Worm (Caenorhabditis elegans): ENCODE measurements around the gene C01G6.9.

- TF ChIP-seq lin-13 (tag; optimal IDR thresholded peaks at IDR 0.05) (no peak), pha-4 (tag; optimal IDR thresholded peaks at IDR 0.05) (no peak), cnd-1 (tag; optimal IDR thresholded peaks at IDR 0.05) (no peak), mls-2 (tag; optimal IDR thresholded peaks at IDR 0.05) (no peak), elt-3 (tag; optimal IDR thresholded peaks at IDR 0.05) (no peak)
Observed at ce11 chrII:9280048-9280772, 15.4 kb downstream of the C01G6.9 start, which contains the start of gene gldi-3.

Data from whole organism, mixed stage, embryonic.